Worm (Caenorhabditis elegans) whole organism, late embryonic: ENCODE data around the gene sir-2.3.
A peak's percentile ranks its signal among the peaks of the same experiment; 100 is the strongest.

Source experiments
- K02D7.2 ChIP-seq: sonication (generic microtip); optimal IDR thresholded peaks from 2 replicates; lab custom pipeline; 2017; ENCODE audit warnings: mild to moderate bottlenecking, missing genetic modification characterization, missing compliant biosample characterization
- K09A11.1 ChIP-seq: sonication (generic microtip); optimal IDR thresholded peaks from 2 replicates; lab custom pipeline; 2017; ENCODE audit warnings: antibody characterized with exemption, mild to moderate bottlenecking, missing genetic modification characterization, missing compliant biosample characterization; ENCODE audit not compliant: insufficient read depth
- ceh-18 ChIP-seq: sonication (generic microtip); optimal IDR thresholded peaks from 2 replicates; lab custom pipeline; 2016; ENCODE audit warnings: missing genetic modification characterization, missing compliant biosample characterization
- ceh-2 ChIP-seq: sonication (generic microtip); optimal IDR thresholded peaks from 2 replicates; lab custom pipeline; 2016; ENCODE audit warnings: missing genotype, missing genetic modification characterization, missing compliant biosample characterization
- ceh-22 ChIP-seq: sonication (generic microtip); optimal IDR thresholded peaks from 2 replicates; lab custom pipeline; 2017; ENCODE audit warnings: missing biosample characterization, missing genetic modification characterization
- ceh-24 ChIP-seq: sonication (generic microtip); optimal IDR thresholded peaks from 2 replicates; lab custom pipeline; 2016; ENCODE audit warnings: mild to moderate bottlenecking, missing genetic modification characterization, missing compliant biosample characterization
- ceh-31 ChIP-seq: sonication (generic microtip); optimal IDR thresholded peaks from 2 replicates; lab custom pipeline; 2016; ENCODE audit warnings: missing genetic modification characterization, missing compliant biosample characterization
- ceh-34 ChIP-seq: sonication (generic microtip); optimal IDR thresholded peaks from 2 replicates; lab custom pipeline; 2016; ENCODE audit warnings: mild to moderate bottlenecking, missing genetic modification characterization, missing compliant biosample characterization
- ceh-45 ChIP-seq: fragments of 200-800 bp; sonication (Bioruptor generic); IDR thresholded peaks from 2 replicates; pipeline ENCODE4 v1.3.6; 2022; ENCODE audit warnings: missing genetic modification reagents, missing genetic modification characterization, missing compliant biosample characterization
- ceh-9 ChIP-seq: sonication (generic microtip); optimal IDR thresholded peaks from 2 replicates; lab custom pipeline; 2016; ENCODE audit warnings: mild to moderate bottlenecking, missing genetic modification characterization, inconsistent platforms, missing compliant biosample characterization
- che-1 ChIP-seq: sonication (generic microtip); optimal IDR thresholded peaks from 2 replicates; lab custom pipeline; 2016; ENCODE audit warnings: mild to moderate bottlenecking, missing genetic modification characterization, missing compliant biosample characterization
- dmd-4 ChIP-seq: sonication (generic microtip); optimal IDR thresholded peaks from 2 replicates; lab custom pipeline; 2016; ENCODE audit warnings: borderline replicate concordance, missing genetic modification characterization, missing compliant biosample characterization
- elt-2 ChIP-seq: sonication (generic microtip); optimal IDR thresholded peaks from 2 replicates; lab custom pipeline; 2016; ENCODE audit warnings: missing genetic modification reagents, missing genetic modification characterization, missing compliant biosample characterization
- elt-4 ChIP-seq: sonication (generic microtip); optimal IDR thresholded peaks from 2 replicates; lab custom pipeline; 2016; ENCODE audit warnings: missing genetic modification characterization, missing compliant biosample characterization
- ets-4 ChIP-seq: sonication (generic microtip); optimal IDR thresholded peaks from 2 replicates; lab custom pipeline; 2016; ENCODE audit warnings: missing genetic modification characterization, missing compliant biosample characterization
- eyg-1 ChIP-seq: sonication (generic microtip); optimal IDR thresholded peaks from 2 replicates; lab custom pipeline; 2016; ENCODE audit warnings: missing genotype, missing genetic modification characterization, missing compliant biosample characterization
- fax-1 ChIP-seq: sonication (generic microtip); optimal IDR thresholded peaks from 2 replicates; lab custom pipeline; 2016; ENCODE audit warnings: missing genotype, missing genetic modification characterization, missing compliant biosample characterization
- fkh-10 ChIP-seq: fragments of 150-350 bp; optimal IDR thresholded peaks from 2 replicates; lab custom pipeline; 2014; ENCODE audit warnings: missing biosample characterization, missing genetic modification reagents, missing genetic modification characterization
- fkh-6 ChIP-seq: sonication (generic microtip); optimal IDR thresholded peaks from 2 replicates; lab custom pipeline; 2016; ENCODE audit warnings: missing genetic modification characterization, missing compliant biosample characterization
- hlh-15 ChIP-seq: sonication (generic microtip); optimal IDR thresholded peaks from 2 replicates; lab custom pipeline; 2016; ENCODE audit warnings: missing genetic modification characterization, missing compliant biosample characterization
- lin-11 ChIP-seq: fragments of 200-800 bp; sonication (Bioruptor generic); optimal IDR thresholded peaks from 2 replicates; lab custom pipeline; 2018; ENCODE audit warnings: mild to moderate bottlenecking, missing genetic modification characterization, missing compliant biosample characterization
- madf-2 ChIP-seq: sonication (generic microtip); optimal IDR thresholded peaks from 2 replicates; lab custom pipeline; 2017; ENCODE audit warnings: missing genetic modification characterization, missing compliant biosample characterization
- nfya-1 ChIP-seq: sonication (generic microtip); optimal IDR thresholded peaks from 2 replicates; lab custom pipeline; 2017; ENCODE audit warnings: missing genetic modification characterization, mild to moderate bottlenecking, missing compliant biosample characterization, antibody characterized with exemption, moderate library complexity
- nhr-11 ChIP-seq: fragments of 150-350 bp; optimal IDR thresholded peaks from 2 replicates; lab custom pipeline; 2014; ENCODE audit warnings: missing biosample characterization, missing genetic modification characterization
- npax-4 ChIP-seq: sonication (generic microtip); optimal IDR thresholded peaks from 2 replicates; lab custom pipeline; 2016; ENCODE audit warnings: missing genetic modification characterization, missing compliant biosample characterization
- pag-3 ChIP-seq: sonication (generic microtip); optimal IDR thresholded peaks from 2 replicates; lab custom pipeline; 2016; ENCODE audit warnings: missing compliant biosample characterization, missing genetic modification characterization, borderline replicate concordance
- pha-4 ChIP-seq: fragments of 150-350 bp; optimal IDR thresholded peaks from 2 replicates; lab custom pipeline; 2018; ENCODE audit warnings: missing biosample characterization, missing genetic modification reagents, missing genetic modification characterization
- rnt-1 ChIP-seq: sonication (generic microtip); optimal IDR thresholded peaks from 2 replicates; lab custom pipeline; 2016; ENCODE audit warnings: missing genetic modification characterization, missing compliant biosample characterization
- sdc-2 ChIP-seq: sonication (generic microtip); optimal IDR thresholded peaks from 2 replicates; lab custom pipeline; 2016; ENCODE audit warnings: missing genotype, missing genetic modification characterization, missing compliant biosample characterization
- sox-2 ChIP-seq: fragments of 200-800 bp; sonication (Bioruptor generic); IDR thresholded peaks from 2 replicates; pipeline ENCODE4 v1.3.6; 2022; ENCODE audit warnings: missing genetic modification reagents, missing genetic modification characterization, missing compliant biosample characterization
- syd-9 ChIP-seq: sonication (generic microtip); optimal IDR thresholded peaks from 2 replicates; lab custom pipeline; 2016; ENCODE audit warnings: mild to moderate bottlenecking, missing genetic modification characterization, moderate library complexity, missing compliant biosample characterization
- unc-3 ChIP-seq, 2 experiments: fragments of 200-800 bp in 1 of 2; sonication (Bioruptor generic) in 1 of 2; sonication (generic microtip) in 1 of 2; conservative IDR thresholded peaks in 1 of 2; optimal IDR thresholded peaks in 1 of 2; 2 replicates each; pipeline versions ENCODE4 v1.3.6 to Lab custom; 2016 to 2022; ENCODE audit warnings: missing compliant biosample characterization in 2 of 2, missing genetic modification characterization in 2 of 2, missing genetic modification reagents in 1 of 2
- unc-42 ChIP-seq: sonication (generic microtip); optimal IDR thresholded peaks from 2 replicates; lab custom pipeline; 2016; ENCODE audit warnings: missing genotype, missing genetic modification characterization, missing compliant biosample characterization
- unc-55 ChIP-seq: sonication (generic microtip); optimal IDR thresholded peaks from 2 replicates; lab custom pipeline; 2017; ENCODE audit warnings: missing biosample characterization, missing genetic modification reagents, missing genetic modification characterization

Gene sir-2.3

DNA sequence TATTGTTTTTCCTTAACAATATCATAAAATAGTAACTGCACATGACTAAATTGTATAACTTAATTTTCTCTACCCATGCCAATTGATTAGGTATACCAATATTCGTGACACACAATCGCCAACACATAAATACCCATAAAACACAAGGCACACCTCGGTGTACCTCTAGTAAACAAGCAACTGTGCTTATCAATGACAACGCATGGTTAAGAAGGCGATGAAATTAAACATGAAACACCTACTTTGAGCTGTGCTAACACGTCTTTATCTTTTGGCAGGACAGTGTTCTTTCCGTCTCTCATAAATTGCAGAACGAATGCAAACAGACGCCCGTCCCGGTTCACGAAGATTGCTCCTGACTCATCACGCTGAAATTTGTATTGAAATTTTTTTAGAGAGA lies 20.7 kb upstream of the sir-2.3 start:
- no peak for TF ChIP-seq ceh-34 (tag; lab: Kevin White, UChicago)
- no peak for TF ChIP-seq fkh-10 (GFP tag; lab: Kevin White, UChicago)
- TF ChIP-seq K09A11.1 (tag; lab: Kevin White, UChicago) = no peak
- TF ChIP-seq hlh-15 (tag; lab: Kevin White, UChicago) = no peak
- TF ChIP-seq ceh-9 (tag; lab: Kevin White, UChicago) = no peak
- TF ChIP-seq elt-2 = peak; percentile 40
- TF ChIP-seq syd-9 (tag; lab: Kevin White, UChicago) = no peak
- no peak for TF ChIP-seq ceh-31 (tag; lab: Kevin White, UChicago)

DNA sequence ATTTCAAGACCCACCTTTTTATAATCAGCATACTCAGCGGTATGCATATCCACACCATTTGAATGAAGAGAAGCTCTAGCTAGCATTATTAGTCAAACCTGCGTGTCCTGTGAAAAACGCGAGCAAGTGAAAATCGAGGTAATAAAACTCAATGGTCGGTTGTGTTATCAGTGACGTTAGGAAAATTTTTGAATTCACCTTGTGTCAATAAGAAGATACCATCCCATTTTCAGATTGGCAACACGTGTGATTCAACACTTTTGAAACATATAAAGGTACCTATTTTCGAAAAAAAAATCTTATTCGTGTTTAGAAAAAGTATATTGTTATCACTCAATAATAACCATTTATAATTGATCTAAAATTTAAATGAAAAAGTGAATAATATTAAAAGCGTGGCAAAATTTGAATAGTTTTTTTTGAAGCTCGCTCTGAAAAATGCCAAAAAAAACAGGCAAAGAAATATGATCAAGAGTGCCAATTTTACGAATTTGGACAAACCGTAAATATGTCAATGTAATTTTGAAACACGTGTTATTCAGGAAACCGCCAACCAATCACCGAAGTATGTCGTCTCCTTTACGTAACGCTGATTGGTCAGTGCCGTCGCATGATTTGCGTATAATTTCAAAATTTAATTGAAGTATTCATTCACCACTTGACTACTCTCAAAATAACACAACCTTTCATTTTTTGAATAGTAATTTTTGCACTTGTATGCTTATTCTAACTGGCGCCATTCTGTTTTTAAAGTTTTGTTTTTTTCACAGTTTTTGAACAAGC lies 19.7 kb upstream of the sir-2.3 start, which contains the start of gene F46G10.1:
Gene F46G10.1, minus strand, starts transcription at position 115 of the 783 bp plus-strand sequence.
- TF ChIP-seq npax-4 (tag; lab: Kevin White, UChicago) (no peak), nfya-1 (tag; lab: Kevin White, UChicago) (peak; percentile 30), pha-4 (tag; lab: Kevin White, UChicago) (no peak), unc-42 (tag; lab: Kevin White, UChicago) (no peak)

DNA sequence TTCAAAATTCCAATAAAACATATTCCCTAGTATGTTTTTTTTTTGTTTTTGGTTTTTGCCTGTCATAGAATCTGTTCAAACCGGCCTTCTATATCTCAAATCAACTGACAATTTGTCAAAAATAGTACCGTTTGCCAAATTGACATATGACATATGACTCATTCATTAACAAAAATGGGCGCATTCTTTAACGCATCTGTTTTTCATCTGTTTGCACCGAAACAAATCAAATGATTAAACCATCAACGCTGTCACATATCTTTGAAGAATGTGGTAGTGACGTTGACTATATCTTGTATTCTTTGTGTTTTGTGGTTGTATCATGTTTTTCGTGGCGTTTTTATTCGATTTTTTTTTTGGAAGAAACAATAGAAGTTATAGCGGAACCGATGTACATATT lies 16.4 kb upstream of the sir-2.3 start:
- TF ChIP-seq ceh-24 (tag; lab: Kevin White, UChicago) (no peak), npax-4 (tag; lab: Kevin White, UChicago) (no peak), eyg-1 (tag; lab: Kevin White, UChicago) (no peak), ceh-45 (GFP tag; lab: Robert Waterston, UW) (no peak), fkh-6 (tag; lab: Kevin White, UChicago) (no peak), K09A11.1 (tag; lab: Kevin White, UChicago) (no peak), rnt-1 (tag; lab: Kevin White, UChicago) (no peak), nfya-1 (tag; lab: Kevin White, UChicago) (no peak), elt-2 (no peak), ceh-9 (tag; lab: Kevin White, UChicago) (no peak), lin-11 (no peak), K02D7.2 (tag; lab: Kevin White, UChicago) (no peak)

DNA sequence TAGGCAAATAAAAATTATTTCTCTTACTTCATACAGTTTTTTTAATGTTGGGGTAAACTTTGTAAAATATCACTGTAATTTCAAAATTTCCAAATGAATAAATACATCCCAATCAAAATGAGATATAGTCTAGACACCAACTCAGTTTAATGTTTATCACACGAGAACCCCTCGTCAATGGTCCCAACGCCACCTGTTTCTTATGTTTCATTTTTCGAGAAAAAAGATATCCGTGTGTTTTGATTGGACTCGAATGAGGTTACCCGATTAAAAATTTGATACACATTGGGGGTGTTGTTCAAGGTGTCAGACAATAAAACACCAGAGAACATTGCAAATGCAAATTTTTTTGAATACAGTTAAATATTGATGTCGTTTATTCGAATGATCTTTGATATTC lies 14.0 kb upstream of the sir-2.3 start:
- no peak for TF ChIP-seq pha-4 (tag; lab: Kevin White, UChicago)
- no peak for TF ChIP-seq K09A11.1 (tag; lab: Kevin White, UChicago)
- no peak for TF ChIP-seq ceh-18 (tag; lab: Kevin White, UChicago)
- TF ChIP-seq elt-4 = no peak
- no peak for TF ChIP-seq ceh-2 (tag; lab: Kevin White, UChicago)
- TF ChIP-seq nhr-11 (tag; lab: Kevin White, UChicago) = no peak
- no peak for TF ChIP-seq ets-4 (tag; lab: Kevin White, UChicago)
- no peak for TF ChIP-seq npax-4 (tag; lab: Kevin White, UChicago)
- TF ChIP-seq fax-1 (tag; lab: Kevin White, UChicago) = no peak
- TF ChIP-seq sdc-2 (tag; lab: Kevin White, UChicago) = no peak
- TF ChIP-seq ceh-24 (tag; lab: Kevin White, UChicago) = no peak
- no peak for TF ChIP-seq che-1 (tag; lab: Kevin White, UChicago)
- TF ChIP-seq ceh-22 (tag; lab: Kevin White, UChicago) = no peak
- no peak for TF ChIP-seq unc-3 (GFP tag; conservative IDR thresholded peaks at IDR 0.05; lab: Robert Waterston, UW)
- no peak for TF ChIP-seq unc-3 (tag; optimal IDR thresholded peaks at IDR 0.05; lab: Kevin White, UChicago)
- no peak for TF ChIP-seq madf-2 (tag; lab: Kevin White, UChicago)
- no peak for TF ChIP-seq pag-3 (tag; lab: Kevin White, UChicago)
- no peak for TF ChIP-seq sox-2 (GFP tag; lab: Robert Waterston, UW)
- TF ChIP-seq unc-55 (GFP tag; lab: Kevin White, UChicago) = no peak
- no peak for TF ChIP-seq dmd-4 (tag; lab: Kevin White, UChicago)
